Fruit fly (Drosophila melanogaster) S2 (cell line): ENCODE measurements around the gene CG10657.

Experiments used
- CG8478 ChIP-seq: fragments of >200 bp; optimal IDR thresholded peaks from 2 replicates; lab custom pipeline; 2018
- CTCF ChIP-seq, 2 experiments: fragments of >200 bp; optimal IDR thresholded peaks; 2 replicates each; lab custom pipeline; 2018

The CG10657 gene

dm6 chr3L:12514762-12515215 is 17.8 kb upstream of the CG10657 start, which contains the start of the genes sti and tral:
sti (minus strand) TSS chr3L:12514815.
tral (plus strand) TSS chr3L:12515059.
- no peak for TF ChIP-seq CG8478
- no peak for TF ChIP-seq CTCF (optimal IDR thresholded peaks at IDR 0.05; lab: Kevin White, UChicago)

- no peak for TF ChIP-seq CTCF (optimal IDR thresholded peaks at IDR 0.05; lab: Kevin White, UChicago)
- no peak for TF ChIP-seq CG8478
These were observed 10.6 kb upstream of the CG10657 start, which contains the start of gene CG10654 for dm6 chr3L:12507571-12507970. CG10654 (minus strand) TSS chr3L:12507840.

- TF ChIP-seq CTCF (optimal IDR thresholded peaks at IDR 0.05; lab: Kevin White, UChicago) (no peak), CG8478 (no peak)
These were observed 10.0 kb upstream of the CG10657 start for dm6 chr3L:12506963-12507552.

dm6 chr3L:12505990-12506389 is 9.0 kb upstream of the CG10657 start:
- TF ChIP-seq CG8478 (no peak), CTCF (optimal IDR thresholded peaks at IDR 0.05; lab: Kevin White, UChicago) (no peak)

- TF ChIP-seq CG8478 = no peak
- TF ChIP-seq CTCF (optimal IDR thresholded peaks at IDR 0.05; lab: Kevin White, UChicago) = no peak
These were observed 7.0 kb upstream of the CG10657 start, which contains the start of the genes CG10646 and vih for dm6 chr3L:12503865-12504650. CG10646 (minus strand) TSS chr3L:12503894. vih (plus strand) TSS chr3L:12504292.

- TF ChIP-seq CG8478 = no peak
- TF ChIP-seq CTCF (optimal IDR thresholded peaks at IDR 0.05; lab: Kevin White, UChicago) = no peak
These were observed 4.2 kb upstream of the CG10657 start, which contains the start of the genes CG10638 and CG10681 for dm6 chr3L:12501249-12501648. CG10638 (minus strand) TSS chr3L:12501311. CG10681 (plus strand) TSS chr3L:12501513.

- TF ChIP-seq CTCF (optimal IDR thresholded peaks at IDR 0.05; lab: Kevin White, UChicago) (no peak), CG8478 (no peak)
These were observed 1.7 kb downstream of the CG10657 start for dm6 chr3L:12495312-12495725.

- TF ChIP-seq CTCF (optimal IDR thresholded peaks at IDR 0.05; lab: Kevin White, UChicago) (no peak), CG8478 (no peak)
These were observed 2.7 kb downstream of the CG10657 start for dm6 chr3L:12494273-12494672.

dm6 chr3L:12490418-12491035 is 6.5 kb downstream of the CG10657 start, which contains the start of gene CG10660:
CG10660 (minus strand) TSS chr3L:12490676.
- TF ChIP-seq CG8478 (no peak), CTCF (optimal IDR thresholded peaks at IDR 0.05; lab: Kevin White, UChicago) (no peak)

dm6 chr3L:12489952-12490351 is 7.1 kb downstream of the CG10657 start:
- no peak for TF ChIP-seq CTCF (optimal IDR thresholded peaks at IDR 0.05; lab: Kevin White, UChicago)
- no peak for TF ChIP-seq CG8478

dm6 chr3L:12486175-12486574 is 10.8 kb downstream of the CG10657 start:
- TF ChIP-seq CG8478 (no peak), CTCF (optimal IDR thresholded peaks at IDR 0.05; lab: Kevin White, UChicago) (no peak)

dm6 chr3L:12484948-12485347 is 12.1 kb downstream of the CG10657 start, which contains the start of gene CG10663:
CG10663 (minus strand) TSS chr3L:12485035.
- TF ChIP-seq CG8478 = no peak
- TF ChIP-seq CTCF (optimal IDR thresholded peaks at IDR 0.05; lab: Kevin White, UChicago) = no peak

dm6 chr3L:12484464-12484863 is 12.6 kb downstream of the CG10657 start:
- TF ChIP-seq CTCF (optimal IDR thresholded peaks at IDR 0.05; lab: Kevin White, UChicago) (no peak), CG8478 (no peak)

- TF ChIP-seq CG8478 (no peak), CTCF (optimal IDR thresholded peaks at IDR 0.05; lab: Kevin White, UChicago) (no peak)
These were observed 14.1 kb downstream of the CG10657 start for dm6 chr3L:12482917-12483316.

- TF ChIP-seq CTCF (optimal IDR thresholded peaks at IDR 0.05; lab: Kevin White, UChicago) (no peak), CG8478 (no peak)
These were observed 14.8 kb downstream of the CG10657 start, which contains the start of gene CG33725 for dm6 chr3L:12482246-12482645. CG33725 (plus strand) TSS chr3L:12482609.
